ENCODE assay signal across 5 fruit fly cellular contexts in genomic region chr3L:19663605-19664230, dm6.
TF ChIP-seq lines count a peak whose summit lies in the region.

TSS of gene tey (minus strand) at chr3L:19664104.

- no peak for TF ChIP-seq CTCF in whole organism, embryonic (GFP tag; optimal IDR thresholded peaks at IDR 0.05; lab: Kevin White, UChicago)

TF ChIP-seq in whole organism, 6 proteins besides CTCF, POLR2A, EP300 and RAD21:
- TF ChIP-seq psq (optimal IDR thresholded peaks at IDR 0.05; lab: Kevin White, UChicago) (no peak), Dll (optimal IDR thresholded peaks at IDR 0.05; lab: Kevin White, UChicago) (peak; percentile 59), EcR (GFP tag; optimal IDR thresholded peaks at IDR 0.05; lab: Kevin White, UChicago) (no peak), usp (GFP tag; optimal IDR thresholded peaks at IDR 0.05; lab: Kevin White, UChicago) (no peak)

TF ChIP-seq in whole organism, embryonic, 481 proteins besides CTCF, POLR2A, EP300 and RAD21 (continues in another document):
- TF ChIP-seq CG10979 (tag; optimal IDR thresholded peaks at IDR 0.05; lab: Kevin White, UChicago) (no peak), Hmx (GFP tag; optimal IDR thresholded peaks at IDR 0.05; lab: Kevin White, UChicago) (no peak), HmgD (GFP tag; optimal IDR thresholded peaks at IDR 0.05; lab: Kevin White, UChicago) (peak; percentile 15), CG8478 (optimal IDR thresholded peaks at IDR 0.05; lab: Kevin White, UChicago) (peak; percentile 69), vvl (GFP tag; IDR thresholded peaks at IDR 0.05; lab: Robert Waterston, UW) (peak; percentile 41; the same call in 1 of the 2 replicates), chm (GFP tag; IDR thresholded peaks at IDR 0.05; lab: Robert Waterston, UW) (0 out of 2 replicates have a peak, but pooled peaks have one; percentile 35), Deaf1 (tag; optimal IDR thresholded peaks at IDR 0.05; lab: Kevin White, UChicago) (peak; percentile 42), Sin3A (optimal IDR thresholded peaks at IDR 0.05; lab: Kevin White, UChicago) (no peak), D (optimal IDR thresholded peaks at IDR 0.05; lab: Kevin White, UChicago) (peak; percentile 61), D (GFP tag; optimal IDR thresholded peaks at IDR 0.05; lab: Kevin White, UChicago) (no peak), CG8765 (GFP tag; IDR thresholded peaks at IDR 0.05; lab: Robert Waterston, UW) (peak; percentile 22; the same call in 1 of the 2 replicates), Trl (optimal IDR thresholded peaks at IDR 0.05; lab: Kevin White, UChicago) (peak in 1 of 2 experiments; percentile 5), Trl (GFP tag; optimal IDR thresholded peaks at IDR 0.05; lab: Kevin White, UChicago) (no peak), Ets97D (GFP tag; optimal IDR thresholded peaks at IDR 0.05; lab: Kevin White, UChicago) (peak; percentile 0), E2f1 (GFP tag; IDR thresholded peaks at IDR 0.05; lab: Robert Waterston, UW) (0 out of 2 replicates have a peak, but pooled peaks have one; percentile 12), CG1832 (GFP tag; optimal IDR thresholded peaks at IDR 0.05; lab: Kevin White, UChicago) (peak; percentile 89), CG2116 (GFP tag; optimal IDR thresholded peaks at IDR 0.05; lab: Kevin White, UChicago) (no peak), CoRest (tag; optimal IDR thresholded peaks at IDR 0.05; lab: Kevin White, UChicago) (peak; percentile 22), sr (GFP tag; IDR thresholded peaks at IDR 0.05; lab: Robert Waterston, UW) (peak; percentile 56; the same call in 2 of the 3 replicates), Adf1 (GFP tag; IDR thresholded peaks at IDR 0.05; lab: Robert Waterston, UW) (peak; percentile 96), Nf-YB (GFP tag; optimal IDR thresholded peaks at IDR 0.05; lab: Kevin White, UChicago) (peak; percentile 99)

TF ChIP-seq in whole organism, prepupa, 60 proteins besides CTCF, POLR2A, EP300 and RAD21:
- peak in 1 of 2 experiments; percentile 10 for TF ChIP-seq ss (GFP tag; optimal IDR thresholded peaks at IDR 0.05; lab: Kevin White, UChicago)
- peak; percentile 32; the same call in 1 of the 3 replicates for TF ChIP-seq CG6163 (GFP tag; IDR thresholded peaks at IDR 0.05; lab: Robert Waterston, UW)
- TF ChIP-seq Hr4 (GFP tag; optimal IDR thresholded peaks at IDR 0.05; lab: Kevin White, UChicago), result no peak
- TF ChIP-seq CG1621 (tag; optimal IDR thresholded peaks at IDR 0.05; lab: Kevin White, UChicago), result no peak
- TF ChIP-seq esn (GFP tag; optimal IDR thresholded peaks at IDR 0.05; lab: Kevin White, UChicago), result peak; percentile 7
- TF ChIP-seq CG10631 (GFP tag; optimal IDR thresholded peaks at IDR 0.05; lab: Kevin White, UChicago), result no peak
- TF ChIP-seq fkh (GFP tag; optimal IDR thresholded peaks at IDR 0.05; lab: Kevin White, UChicago), result peak; percentile 42
- peak; percentile 43 for TF ChIP-seq Eip78C (GFP tag; lab: Kevin White, UChicago)
- TF ChIP-seq CG6808 (GFP tag; optimal IDR thresholded peaks at IDR 0.05; lab: Kevin White, UChicago), result no peak

TF ChIP-seq in whole organism, pupa, 21 proteins besides CTCF, POLR2A, EP300 and RAD21:
- TF ChIP-seq CG34367 (tag; optimal IDR thresholded peaks at IDR 0.05; lab: Kevin White, UChicago), result no peak
- no peak for TF ChIP-seq CG15710 (tag; optimal IDR thresholded peaks at IDR 0.05; lab: Kevin White, UChicago)
- 0 out of 3 replicates have a peak, but pooled peaks have one; percentile 26 for TF ChIP-seq CG4496 (GFP tag; IDR thresholded peaks at IDR 0.05; lab: Robert Waterston, UW)
- no peak for TF ChIP-seq CG13204 (GFP tag; optimal IDR thresholded peaks at IDR 0.05; lab: Kevin White, UChicago)
- peak; percentile 2 for TF ChIP-seq Pif1B (GFP tag; optimal IDR thresholded peaks at IDR 0.05; lab: Kevin White, UChicago)
TF ChIP-seq in whole organism, pupa: peak in this region for 2.

TF ChIP-seq in whole organism, wandering third instar larva, 38 proteins besides CTCF, POLR2A, EP300 and RAD21:
- no peak for TF ChIP-seq Rel (GFP tag; optimal IDR thresholded peaks at IDR 0.05; lab: Kevin White, UChicago)
- TF ChIP-seq Rel (tag; optimal IDR thresholded peaks at IDR 0.05; lab: Kevin White, UChicago), result no peak
- no peak for TF ChIP-seq foxo (GFP tag; optimal IDR thresholded peaks at IDR 0.05; lab: Kevin White, UChicago)
- TF ChIP-seq OdsH (GFP tag; optimal IDR thresholded peaks at IDR 0.05; lab: Kevin White, UChicago), result no peak
- TF ChIP-seq GATAd (GFP tag; optimal IDR thresholded peaks at IDR 0.05; lab: Kevin White, UChicago), result no peak
- no peak for TF ChIP-seq tai (GFP tag; optimal IDR thresholded peaks at IDR 0.05; lab: Kevin White, UChicago)
- no peak for TF ChIP-seq dmrt93B (GFP tag; optimal IDR thresholded peaks at IDR 0.05; lab: Kevin White, UChicago)
- TF ChIP-seq Hr83 (GFP tag; optimal IDR thresholded peaks at IDR 0.05; lab: Kevin White, UChicago; ENCODE audit: poor library complexity, severe bottlenecking), result no peak
- no peak for TF ChIP-seq br (GFP tag; optimal IDR thresholded peaks at IDR 0.05; lab: Kevin White, UChicago)
- no peak for TF ChIP-seq brk (GFP tag; optimal IDR thresholded peaks at IDR 0.05; lab: Kevin White, UChicago)
- no peak for TF ChIP-seq sage (GFP tag; optimal IDR thresholded peaks at IDR 0.05; lab: Kevin White, UChicago)
- no peak for TF ChIP-seq pan (optimal IDR thresholded peaks at IDR 0.05; lab: Kevin White, UChicago)
- no peak for TF ChIP-seq woc (GFP tag; optimal IDR thresholded peaks at IDR 0.05; lab: Kevin White, UChicago)
- no peak for TF ChIP-seq N (GFP tag; optimal IDR thresholded peaks at IDR 0.05; lab: Kevin White, UChicago)
- no peak for TF ChIP-seq h (GFP tag; optimal IDR thresholded peaks at IDR 0.05; lab: Kevin White, UChicago)
- peak; percentile 62 for TF ChIP-seq Dif (GFP tag; optimal IDR thresholded peaks at IDR 0.05; lab: Kevin White, UChicago; ENCODE audit: partially characterized antibody)
- TF ChIP-seq CrebA (GFP tag; optimal IDR thresholded peaks at IDR 0.05; lab: Kevin White, UChicago; ENCODE audit: borderline replicate concordance), result no peak
- peak; percentile 29 for TF ChIP-seq Vsx2 (GFP tag; optimal IDR thresholded peaks at IDR 0.05; lab: Kevin White, UChicago; ENCODE audit: partially characterized antibody)
